Comparison of ENCODE assay signal across 4 fruit fly cellular contexts in genomic region chrX:14905499-14906044, dm6.
TF ChIP-seq lines count a peak whose summit lies in the region.

TSS of gene CG9512 (minus strand) at chrX:14905549.

- no peak for TF ChIP-seq CTCF in whole organism, embryonic (GFP tag; optimal IDR thresholded peaks at IDR 0.05; lab: Kevin White, UChicago)

TF ChIP-seq in whole organism, adult, 20 proteins besides CTCF, POLR2A, EP300 and RAD21:
- TF ChIP-seq CG33017 (tag; optimal IDR thresholded peaks at IDR 0.05; lab: Kevin White, UChicago), result no peak
- TF ChIP-seq ovo (GFP tag; optimal IDR thresholded peaks at IDR 0.05; lab: Kevin White, UChicago), result peak; percentile 11
- TF ChIP-seq cnc (optimal IDR thresholded peaks at IDR 0.05; lab: Kevin White, UChicago), result no peak
- no peak for TF ChIP-seq CG14711 (tag; optimal IDR thresholded peaks at IDR 0.05; lab: Kevin White, UChicago)
- no peak for TF ChIP-seq cic (GFP tag; optimal IDR thresholded peaks at IDR 0.05; lab: Kevin White, UChicago)
- TF ChIP-seq CG1620 (GFP tag; optimal IDR thresholded peaks at IDR 0.05; lab: Kevin White, UChicago), result no peak
- no peak for TF ChIP-seq CG11617 (GFP tag; optimal IDR thresholded peaks at IDR 0.05; lab: Kevin White, UChicago)
- TF ChIP-seq tj (GFP tag; optimal IDR thresholded peaks at IDR 0.05; lab: Kevin White, UChicago), result no peak
- TF ChIP-seq Clk (GFP tag; optimal IDR thresholded peaks at IDR 0.05; lab: Kevin White, UChicago), result no peak
- TF ChIP-seq CG5204 (GFP tag; optimal IDR thresholded peaks at IDR 0.05; lab: Kevin White, UChicago), result no peak
- TF ChIP-seq CG7101 (tag; optimal IDR thresholded peaks at IDR 0.05; lab: Kevin White, UChicago), result no peak
- peak; percentile 1 for TF ChIP-seq Mnt (GFP tag; optimal IDR thresholded peaks at IDR 0.05; lab: Kevin White, UChicago)
- no peak for TF ChIP-seq Crg-1 (GFP tag; optimal IDR thresholded peaks at IDR 0.05; lab: Kevin White, UChicago)
- no peak for TF ChIP-seq bab1 (GFP tag; optimal IDR thresholded peaks at IDR 0.05; lab: Kevin White, UChicago)
- no peak for TF ChIP-seq toe (GFP tag; optimal IDR thresholded peaks at IDR 0.05; lab: Kevin White, UChicago)
- no peak for TF ChIP-seq CG12768 (GFP tag; optimal IDR thresholded peaks at IDR 0.05; lab: Kevin White, UChicago)
- TF ChIP-seq Hr96 (GFP tag; optimal IDR thresholded peaks at IDR 0.05; lab: Kevin White, UChicago), result peak; percentile 25
- TF ChIP-seq CG7045 (GFP tag; optimal IDR thresholded peaks at IDR 0.05; lab: Kevin White, UChicago), result no peak
- TF ChIP-seq kay (GFP tag; lab: Kevin White, UChicago; ENCODE audit: borderline replicate concordance), result peak; percentile 1
- TF ChIP-seq pad (GFP tag; optimal IDR thresholded peaks at IDR 0.05; lab: Kevin White, UChicago), result no peak

TF ChIP-seq in whole organism, embryonic, 481 proteins besides CTCF, POLR2A, EP300 and RAD21 (continues in another document):
- TF ChIP-seq Deaf1 (tag; optimal IDR thresholded peaks at IDR 0.05; lab: Kevin White, UChicago) (peak; percentile 82), row (GFP tag; IDR thresholded peaks at IDR 0.05; lab: Robert Waterston, UW) (no peak), CG15479 (GFP tag; optimal IDR thresholded peaks at IDR 0.05; lab: Kevin White, UChicago) (peak; percentile 11), CG2678 (tag; optimal IDR thresholded peaks at IDR 0.05; lab: Kevin White, UChicago) (peak; percentile 10), CG12769 (tag; optimal IDR thresholded peaks at IDR 0.05; lab: Kevin White, UChicago) (no peak), jigr1 (GFP tag; IDR thresholded peaks at IDR 0.05; lab: Robert Waterston, UW) (no peak), MESR4 (GFP tag; optimal IDR thresholded peaks at IDR 0.05; lab: Kevin White, UChicago) (no peak), CG32772 (GFP tag; IDR thresholded peaks at IDR 0.05; lab: Robert Waterston, UW) (peak; percentile 56), Pdp1 (GFP tag; optimal IDR thresholded peaks at IDR 0.05; lab: Kevin White, UChicago) (peak in 1 of 2 experiments; percentile 55), vvl (GFP tag; IDR thresholded peaks at IDR 0.05; lab: Robert Waterston, UW) (peak; percentile 14; the same call in 1 of the 2 replicates), nmo (GFP tag; optimal IDR thresholded peaks at IDR 0.05; lab: Kevin White, UChicago) (no peak), Hey (tag; optimal IDR thresholded peaks at IDR 0.05; lab: Kevin White, UChicago) (peak; percentile 82), Fer1 (GFP tag; optimal IDR thresholded peaks at IDR 0.05; lab: Kevin White, UChicago) (peak; percentile 27), gfzf (GFP tag; optimal IDR thresholded peaks at IDR 0.05; lab: Kevin White, UChicago) (no peak), chif (GFP tag; optimal IDR thresholded peaks at IDR 0.05; lab: Kevin White, UChicago) (no peak), CG10543 (GFP tag; optimal IDR thresholded peaks at IDR 0.05; lab: Kevin White, UChicago) (peak; percentile 63), sd (tag; optimal IDR thresholded peaks at IDR 0.05; lab: Kevin White, UChicago) (peak; percentile 11), CG34376 (GFP tag; optimal IDR thresholded peaks at IDR 0.05; lab: Kevin White, UChicago) (peak; percentile 60), chinmo (GFP tag; IDR thresholded peaks at IDR 0.05; lab: Robert Waterston, UW; ENCODE audit: partially characterized antibody) (peak; percentile 93; the same call in 3 of the 4 replicates), CG10267 (tag; optimal IDR thresholded peaks at IDR 0.05; lab: Kevin White, UChicago) (no peak), CG18599 (GFP tag; optimal IDR thresholded peaks at IDR 0.05; lab: Kevin White, UChicago) (no peak), Vsx1 (GFP tag; optimal IDR thresholded peaks at IDR 0.05; lab: Kevin White, UChicago) (peak; percentile 52), Scr (GFP tag; IDR thresholded peaks at IDR 0.05; lab: Robert Waterston, UW; ENCODE audit: partially characterized antibody) (no peak), odd (GFP tag; optimal IDR thresholded peaks at IDR 0.05; lab: Kevin White, UChicago) (peak; percentile 40)

TF ChIP-seq in whole organism, prepupa, 60 proteins besides CTCF, POLR2A, EP300 and RAD21:
- TF ChIP-seq salr (GFP tag; optimal IDR thresholded peaks at IDR 0.05; lab: Kevin White, UChicago), result no peak
- peak; percentile 68 for TF ChIP-seq svp (GFP tag; lab: Kevin White, UChicago)
- peak; percentile 87 for TF ChIP-seq vri (GFP tag; optimal IDR thresholded peaks at IDR 0.05; lab: Kevin White, UChicago)
- TF ChIP-seq fkh (GFP tag; optimal IDR thresholded peaks at IDR 0.05; lab: Kevin White, UChicago), result peak; percentile 34
- no peak for TF ChIP-seq CG32006 (GFP tag; optimal IDR thresholded peaks at IDR 0.05; lab: Kevin White, UChicago)

TF ChIP-seq in whole organism, wandering third instar larva, 38 proteins besides CTCF, POLR2A, EP300 and RAD21:
- no peak for TF ChIP-seq Abd-B (GFP tag; optimal IDR thresholded peaks at IDR 0.05; lab: Kevin White, UChicago)
- peak; percentile 2 for TF ChIP-seq CrebA (GFP tag; optimal IDR thresholded peaks at IDR 0.05; lab: Kevin White, UChicago; ENCODE audit: borderline replicate concordance)
